Fruit fly (Drosophila melanogaster) whole organism, adult: ENCODE measurements around the gene CG17075.

Experiments used
- CG11617 ChIP-seq: fragments of 200-800 bp; sonication (Bioruptor generic); optimal IDR thresholded peaks from 2 replicates; lab custom pipeline; 2017; ENCODE audit warnings: mild to moderate bottlenecking, missing biosample characterization, missing genetic modification reagents, missing genetic modification characterization
- CG12768 ChIP-seq: fragments of 200-800 bp; sonication (Bioruptor generic); optimal IDR thresholded peaks from 2 replicates; lab custom pipeline; 2017; ENCODE audit warnings: missing biosample characterization, missing genetic modification characterization, mild to moderate bottlenecking, moderate library complexity, missing genetic modification reagents
- CG1620 ChIP-seq: fragments of 200-800 bp; sonication (Bioruptor generic); optimal IDR thresholded peaks from 2 replicates; lab custom pipeline; 2016; ENCODE audit warnings: missing biosample characterization, missing genetic modification characterization
- CG33017 ChIP-seq: fragments of 200-800 bp; sonication (Bioruptor generic); optimal IDR thresholded peaks from 2 replicates; lab custom pipeline; 2018; ENCODE audit warnings: missing biosample characterization, mild to moderate bottlenecking, missing genetic modification characterization, moderate library complexity
- CG7045 ChIP-seq: fragments of 200-800 bp; sonication (Bioruptor generic); optimal IDR thresholded peaks from 2 replicates; lab custom pipeline; 2017; ENCODE audit warnings: missing biosample characterization, mild to moderate bottlenecking, missing genetic modification characterization
- Crg-1 ChIP-seq: fragments of 200-800 bp; sonication (Bioruptor generic); optimal IDR thresholded peaks from 2 replicates; lab custom pipeline; 2016; ENCODE audit warnings: missing biosample characterization, missing genetic modification characterization
- Mnt ChIP-seq: fragments of 200-800 bp; sonication (Bioruptor generic); optimal IDR thresholded peaks from 2 replicates; lab custom pipeline; 2016; ENCODE audit warnings: missing biosample characterization, mild to moderate bottlenecking, missing genetic modification characterization
- bab1 ChIP-seq: fragments of 200-800 bp; sonication (Bioruptor generic); optimal IDR thresholded peaks from 3 replicates; lab custom pipeline; 2019; ENCODE audit warnings: missing biosample characterization, mild to moderate bottlenecking, missing genetic modification characterization, moderate library complexity
- cnc ChIP-seq, 2 experiments: fragments of >200 bp; optimal IDR thresholded peaks; 2 replicates each; lab custom pipeline; 2017
- kay ChIP-seq: fragments of 200-800 bp; sonication (Bioruptor generic); peaks from one replicate; lab custom pipeline; 2016; ENCODE audit warnings: missing biosample characterization, missing genetic modification characterization, borderline replicate concordance
- ovo ChIP-seq: fragments of 200-800 bp; sonication (Bioruptor generic); optimal IDR thresholded peaks from 2 replicates; lab custom pipeline; 2016; ENCODE audit warnings: missing biosample characterization, missing genetic modification characterization
- tj ChIP-seq: fragments of 200-800 bp; sonication (Bioruptor generic); optimal IDR thresholded peaks from 3 replicates; lab custom pipeline; 2017; ENCODE audit warnings: missing biosample characterization, mild to moderate bottlenecking, missing genetic modification characterization, moderate library complexity

DNA sequence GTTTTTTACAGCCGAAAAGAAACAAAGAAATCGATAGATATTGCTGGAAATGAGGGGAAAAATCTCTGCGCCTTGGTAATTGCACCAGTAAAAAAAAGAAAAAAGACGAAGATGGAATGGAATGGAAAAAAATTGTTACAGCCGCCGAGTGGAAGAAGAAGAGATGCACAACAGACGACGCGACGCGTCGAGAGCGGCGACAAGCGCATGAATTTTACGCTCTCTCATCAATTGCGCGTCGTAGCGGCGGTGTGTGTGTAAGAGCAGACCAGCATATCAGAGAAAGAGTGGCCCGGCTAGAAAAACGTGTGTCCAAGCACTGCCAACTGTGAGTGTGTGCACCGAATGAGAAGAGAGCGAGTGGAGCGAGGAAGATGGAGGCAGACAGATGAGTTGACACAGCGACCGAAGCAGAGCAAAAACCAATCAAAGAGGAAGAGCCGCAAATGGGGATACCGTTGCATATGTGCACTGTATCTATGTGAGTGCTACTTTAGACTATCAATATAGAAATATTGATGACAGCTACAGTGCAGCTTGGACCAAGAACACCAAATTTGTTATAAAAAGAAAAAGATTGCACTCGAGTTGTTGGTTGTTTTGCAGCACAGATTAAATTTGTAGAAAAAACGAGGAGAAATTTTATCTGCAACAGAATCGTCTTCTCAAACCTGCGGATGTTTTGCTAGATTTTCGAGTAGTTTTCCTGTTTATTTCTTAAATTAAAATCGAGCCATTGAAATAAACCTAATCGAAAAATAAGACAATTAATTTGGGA lies 18.1 kb downstream of the CG17075 start:
- peak; percentile 11 for TF ChIP-seq CG33017 (tag; lab: Kevin White, UChicago)
- TF ChIP-seq tj (GFP tag; lab: Kevin White, UChicago): peak; percentile 25
- no peak for TF ChIP-seq kay (GFP tag; lab: Kevin White, UChicago)
- no peak for TF ChIP-seq bab1 (GFP tag; lab: Kevin White, UChicago)
- peak; percentile 22 for TF ChIP-seq Crg-1 (GFP tag; lab: Kevin White, UChicago)
- TF ChIP-seq CG7045 (GFP tag; lab: Kevin White, UChicago): peak; percentile 60
- TF ChIP-seq CG12768 (GFP tag; lab: Kevin White, UChicago): peak; percentile 28
- peak; percentile 32 for TF ChIP-seq Mnt (GFP tag; lab: Kevin White, UChicago)
- TF ChIP-seq ovo (GFP tag; lab: Kevin White, UChicago): peak; percentile 18
- no peak for TF ChIP-seq CG1620
- no peak for TF ChIP-seq cnc (optimal IDR thresholded peaks at IDR 0.05; lab: Kevin White, UChicago)
- no peak for TF ChIP-seq CG11617 (GFP tag; lab: Kevin White, UChicago)
